Worm (Caenorhabditis elegans) whole organism, young adult: ENCODE results near the gene B0334.20.
A peak's percentile ranks its signal among the peaks of the same experiment; 100 is the strongest.

Source experiments
- F10E7.11 ChIP-seq: sonication (generic microtip); optimal IDR thresholded peaks from 2 replicates; lab custom pipeline; 2017; ENCODE audit warnings: mild to moderate bottlenecking, missing genetic modification characterization, moderate library complexity, missing compliant biosample characterization
- T07F8.4 ChIP-seq: sonication (generic microtip); optimal IDR thresholded peaks from 2 replicates; lab custom pipeline; 2016; ENCODE audit warnings: mild to moderate bottlenecking, missing genetic modification characterization, moderate library complexity, missing compliant biosample characterization
- T26A5.8 ChIP-seq: sonication (generic microtip); optimal IDR thresholded peaks from 2 replicates; lab custom pipeline; 2016; ENCODE audit warnings: missing genetic modification characterization, missing compliant biosample characterization
- lag-1 ChIP-seq: fragments of 200-800 bp; sonication (Bioruptor generic); IDR thresholded peaks from 2 replicates; pipeline ENCODE4 v1.3.6; 2022; ENCODE audit warnings: missing genetic modification reagents, missing genetic modification characterization, missing compliant biosample characterization
- lin-54 ChIP-seq: fragments of 200-800 bp; sonication (Bioruptor generic); optimal IDR thresholded peaks from 2 replicates; lab custom pipeline; 2018; ENCODE audit warnings: mild to moderate bottlenecking, missing genetic modification characterization, missing compliant biosample characterization
- mcd-1 ChIP-seq: fragments of 200-800 bp; sonication (Bioruptor generic); IDR thresholded peaks from 2 replicates; pipeline ENCODE4 v1.3.6; 2022; ENCODE audit warnings: missing genetic modification reagents, missing genetic modification characterization, missing compliant biosample characterization
- pha-4 ChIP-seq: fragments of 150-350 bp; sonication (generic microtip); optimal IDR thresholded peaks from 2 replicates; lab custom pipeline; 2014; ENCODE audit warnings: missing biosample characterization, missing genetic modification reagents, missing genetic modification characterization
- repo-1 ChIP-seq: sonication (generic microtip); optimal IDR thresholded peaks from 2 replicates; lab custom pipeline; 2017; ENCODE audit warnings: mild to moderate bottlenecking, missing genetic modification characterization, missing compliant biosample characterization
- snpc-4 ChIP-seq, 5 experiments: fragments of 150-350 bp in 1 of 5; sonication (generic microtip) in 4 of 5; optimal IDR thresholded peaks; 2 replicates each; lab custom pipeline; 2014 to 2018; ENCODE audit warnings: missing genetic modification characterization in 5 of 5, missing biosample characterization in 3 of 5, antibody characterized with exemption in 2 of 5, mild to moderate bottlenecking in 2 of 5, missing compliant biosample characterization in 2 of 5, missing genotype in 2 of 5, moderate library complexity in 2 of 5, missing genetic modification reagents in 1 of 5
- unc-62 ChIP-seq: fragments of 150-350 bp; optimal IDR thresholded peaks from 2 replicates; lab custom pipeline; 2014; ENCODE audit warnings: missing biosample characterization, missing genetic modification reagents, missing genetic modification characterization

- no peak for TF ChIP-seq T07F8.4 (tag; lab: Kevin White, UChicago)
- no peak for TF ChIP-seq T26A5.8 (tag; lab: Kevin White, UChicago)
- TF ChIP-seq repo-1 (tag; lab: Kevin White, UChicago): no peak
- TF ChIP-seq lin-54 (GFP tag; lab: Kevin White, UChicago): no peak
- TF ChIP-seq lag-1 (GFP tag; lab: Robert Waterston, UW): no peak
- TF ChIP-seq snpc-4 (GFP tag; optimal IDR thresholded peaks at IDR 0.05; lab: Kevin White, UChicago): no peak
- no peak for TF ChIP-seq snpc-4 (tag; optimal IDR thresholded peaks at IDR 0.05; lab: Kevin White, UChicago)
- 0 out of 2 replicates have a peak, but pooled peaks have one; percentile 6 for TF ChIP-seq mcd-1 (GFP tag; lab: Robert Waterston, UW)
- no peak for TF ChIP-seq pha-4
- TF ChIP-seq unc-62: no peak
- TF ChIP-seq F10E7.11 (tag; lab: Kevin White, UChicago): no peak
These were observed 44.5 kb upstream of the B0334.20 start, which contains the start of gene F54D5.9 for ce11 chrII:11544714-11545113.
